Worm (Caenorhabditis elegans): ENCODE data around the gene Y7A5A.5.

DNA sequence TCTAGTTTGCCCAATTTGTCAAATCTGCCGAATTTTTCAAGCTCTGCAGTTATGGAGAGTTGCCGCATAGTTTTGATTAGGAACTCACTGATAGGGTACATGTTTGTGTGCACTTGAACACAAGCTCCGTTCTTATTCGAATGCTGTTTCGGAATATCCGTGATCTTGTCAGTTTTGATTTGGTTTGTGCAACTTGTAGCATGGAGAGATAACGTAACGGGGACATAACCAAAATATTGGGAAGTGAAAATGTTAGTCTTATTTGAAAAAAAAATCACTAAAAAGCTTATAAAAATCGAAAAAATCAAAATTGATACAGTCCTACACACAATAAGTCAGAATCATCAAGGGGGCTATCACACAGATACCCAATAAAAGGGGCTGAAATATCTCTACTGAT lies 4.6 kb downstream of the Y7A5A.5 start, which contains the start of gene Y7A5A.24:
- TF ChIP-seq nhr-10 (tag; optimal IDR thresholded peaks at IDR 0.05) (no peak), unc-39 (tag; optimal IDR thresholded peaks at IDR 0.05) (no peak), nhr-6 (tag; optimal IDR thresholded peaks at IDR 0.05) (no peak), nhr-12 (tag; optimal IDR thresholded peaks at IDR 0.05) (no peak), ama-1 (optimal IDR thresholded peaks at IDR 0.05) (no peak), elt-3 (tag; optimal IDR thresholded peaks at IDR 0.05) (no peak)

Measured in whole organism, L2 larva.